Fruit fly (Drosophila melanogaster): ENCODE data around the gene raskol.
A peak's percentile ranks its signal among the peaks of the same experiment; 100 is the strongest.

raskol gene

DNA sequence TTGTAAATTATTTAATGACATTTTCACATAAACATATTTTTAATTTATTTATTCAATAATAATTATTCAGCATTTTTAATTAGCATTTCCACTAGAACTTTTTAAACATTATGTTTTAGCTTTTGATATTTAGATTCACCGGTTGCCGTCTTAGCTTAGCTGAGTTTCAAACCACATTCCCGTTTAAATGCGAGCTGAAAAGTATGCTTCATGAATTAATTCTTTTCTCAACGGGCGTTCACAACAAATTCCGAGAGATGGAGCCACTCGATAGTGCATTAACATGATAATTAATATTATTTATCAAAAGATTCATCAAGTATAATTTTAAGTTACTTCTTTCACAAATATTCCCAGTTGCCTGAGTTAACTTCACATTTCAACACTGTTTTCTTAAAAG lies 14.3 kb upstream of the raskol start (continued):
- TF ChIP-seq Hsf (GFP tag; optimal IDR thresholded peaks at IDR 0.05) (no peak), CG15269 (tag; optimal IDR thresholded peaks at IDR 0.05) (no peak), bowl (GFP tag; IDR thresholded peaks at IDR 0.05) (no peak), az2 (GFP tag; optimal IDR thresholded peaks at IDR 0.05) (no peak), knrl (GFP tag; IDR thresholded peaks at IDR 0.05; ENCODE audit: partially characterized antibody) (no peak), NFAT (GFP tag; IDR thresholded peaks at IDR 0.05) (no peak), grau (tag; optimal IDR thresholded peaks at IDR 0.05) (peak; percentile 3), CG17385 (GFP tag; optimal IDR thresholded peaks at IDR 0.05) (no peak), Gsc (GFP tag; IDR thresholded peaks at IDR 0.05) (no peak), emc (GFP tag; optimal IDR thresholded peaks at IDR 0.05) (no peak), CG2712 (tag; optimal IDR thresholded peaks at IDR 0.05) (peak; percentile 4), unc-4 (GFP tag; IDR thresholded peaks at IDR 0.05; ENCODE audit: partially characterized antibody) (no peak), run (tag; optimal IDR thresholded peaks at IDR 0.05) (no peak), bbx (GFP tag; IDR thresholded peaks at IDR 0.05; ENCODE audit: partially characterized antibody) (no peak), CG10321 (GFP tag; IDR thresholded peaks at IDR 0.05) (no peak), Pdp1 (GFP tag; optimal IDR thresholded peaks at IDR 0.05) (no peak), zfh2 (GFP tag; optimal IDR thresholded peaks at IDR 0.05) (no peak), Bgb (GFP tag; IDR thresholded peaks at IDR 0.05; ENCODE audit: partially characterized antibody) (no peak), cas (GFP tag; IDR thresholded peaks at IDR 0.05) (no peak), CG5180 (GFP tag; optimal IDR thresholded peaks at IDR 0.05) (no peak), CG8290 (GFP tag; optimal IDR thresholded peaks at IDR 0.05) (no peak), CG8290 (tag; optimal IDR thresholded peaks at IDR 0.05) (peak in 1 of 2 experiments; percentile 44), Side (GFP tag; optimal IDR thresholded peaks at IDR 0.05) (no peak), lab (GFP tag; optimal IDR thresholded peaks at IDR 0.05) (no peak), CG3281 (GFP tag; optimal IDR thresholded peaks at IDR 0.05) (no peak), p53 (GFP tag; optimal IDR thresholded peaks at IDR 0.05) (no peak), CrebB (tag; optimal IDR thresholded peaks at IDR 0.05) (no peak), CG1792 (GFP tag; optimal IDR thresholded peaks at IDR 0.05) (no peak), Vsx1 (GFP tag; optimal IDR thresholded peaks at IDR 0.05) (peak; percentile 37), insv (GFP tag; optimal IDR thresholded peaks at IDR 0.05) (peak in 1 of 2 experiments; percentile 36), CG11695 (GFP tag; IDR thresholded peaks at IDR 0.05) (no peak), sna (GFP tag; IDR thresholded peaks at IDR 0.05; ENCODE audit: partially characterized antibody) (no peak), wek (GFP tag; optimal IDR thresholded peaks at IDR 0.05) (no peak), stwl (tag; optimal IDR thresholded peaks at IDR 0.05) (peak; percentile 32), her (GFP tag; optimal IDR thresholded peaks at IDR 0.05) (no peak), CG2678 (tag; optimal IDR thresholded peaks at IDR 0.05) (no peak), sd (tag; optimal IDR thresholded peaks at IDR 0.05) (peak; percentile 44), CG7357 (GFP tag; IDR thresholded peaks at IDR 0.05) (no peak), C15 (GFP tag; IDR thresholded peaks at IDR 0.05) (no peak), h (optimal IDR thresholded peaks at IDR 0.05) (no peak), HmgZ (tag; optimal IDR thresholded peaks at IDR 0.05) (peak; percentile 55), hth (optimal IDR thresholded peaks at IDR 0.05) (no peak), B-H2 (GFP tag; optimal IDR thresholded peaks at IDR 0.05) (no peak), CG1529 (GFP tag; optimal IDR thresholded peaks at IDR 0.05) (no peak), D19B (GFP tag; optimal IDR thresholded peaks at IDR 0.05) (no peak), CG8359 (GFP tag; optimal IDR thresholded peaks at IDR 0.05; ENCODE audit: borderline replicate concordance) (no peak), CG16779 (GFP tag; IDR thresholded peaks at IDR 0.05) (no peak), Rfx (GFP tag; IDR thresholded peaks at IDR 0.05) (no peak), pum (GFP tag; optimal IDR thresholded peaks at IDR 0.05) (no peak), CG12391 (tag; optimal IDR thresholded peaks at IDR 0.05) (no peak), CG8478 (optimal IDR thresholded peaks at IDR 0.05) (no peak), HLH54F (GFP tag; optimal IDR thresholded peaks at IDR 0.05) (no peak), lmd (GFP tag; IDR thresholded peaks at IDR 0.05) (no peak)
